Fruit fly (Drosophila melanogaster) whole organism, pupa: Measurements from ENCODE around the gene CG10098.
A peak's percentile ranks its signal among the peaks of the same experiment; 100 is the strongest.

Source experiments
- CG10348 ChIP-seq: fragments of 200-800 bp; sonication (Bioruptor generic); IDR thresholded peaks from 2 replicates; pipeline ENCODE4 v1.3.6; 2022; ENCODE audit warnings: missing biosample characterization, missing genetic modification characterization
- CG12605 ChIP-seq: fragments of 200-800 bp; sonication (Bioruptor generic); IDR thresholded peaks from 2 replicates; pipeline ENCODE4 v1.3.6; 2022; ENCODE audit warnings: missing biosample characterization, missing genetic modification characterization
- CG13204 ChIP-seq: fragments of 200-800 bp; sonication (Bioruptor generic); optimal IDR thresholded peaks from 2 replicates; lab custom pipeline; 2018; ENCODE audit warnings: missing biosample characterization, mild to moderate bottlenecking, missing genetic modification characterization, moderate library complexity
- CG14655 ChIP-seq: fragments of 200-800 bp; sonication (Bioruptor generic); optimal IDR thresholded peaks from 3 replicates; lab custom pipeline; 2017; ENCODE audit warnings: mild to moderate bottlenecking, missing biosample characterization, missing genetic modification reagents, missing genetic modification characterization
- CG15710 ChIP-seq: fragments of 200-800 bp; sonication (Bioruptor generic); optimal IDR thresholded peaks from 2 replicates; lab custom pipeline; 2018; ENCODE audit warnings: missing biosample characterization, mild to moderate bottlenecking, missing genetic modification characterization, moderate library complexity
- CG17806 ChIP-seq: fragments of 200-800 bp; sonication (Bioruptor generic); optimal IDR thresholded peaks from 2 replicates; lab custom pipeline; 2018; ENCODE audit warnings: missing biosample characterization, mild to moderate bottlenecking, missing genetic modification characterization, moderate library complexity
- CG32121 ChIP-seq: fragments of 200-800 bp; sonication (Bioruptor generic); IDR thresholded peaks from 2 replicates; pipeline ENCODE4 v1.3.6; 2022; ENCODE audit warnings: missing biosample characterization, missing genetic modification characterization
- CG34367 ChIP-seq: fragments of 200-800 bp; sonication (Bioruptor generic); optimal IDR thresholded peaks from 2 replicates; lab custom pipeline; 2018; ENCODE audit warnings: missing biosample characterization, mild to moderate bottlenecking, missing genetic modification characterization
- CG4496 ChIP-seq: fragments of 200-800 bp; sonication (Bioruptor generic); IDR thresholded peaks from 3 replicates; pipeline ENCODE4 v1.3.6; 2022; ENCODE audit warnings: missing biosample characterization, missing genetic modification characterization
- CG8159 ChIP-seq: fragments of 200-800 bp; sonication (Bioruptor generic); optimal IDR thresholded peaks from 3 replicates; lab custom pipeline; 2018; ENCODE audit warnings: missing biosample characterization, mild to moderate bottlenecking, missing genetic modification characterization, moderate library complexity
- CG8301 ChIP-seq: fragments of 200-800 bp; sonication (Bioruptor generic); optimal IDR thresholded peaks from 2 replicates; lab custom pipeline; 2018; ENCODE audit warnings: missing biosample characterization, mild to moderate bottlenecking, missing genetic modification characterization
- CG9948 ChIP-seq: fragments of 200-800 bp; sonication (Bioruptor generic); optimal IDR thresholded peaks from 2 replicates; lab custom pipeline; 2018; ENCODE audit warnings: missing biosample characterization, mild to moderate bottlenecking, missing genetic modification characterization, moderate library complexity
- D1 ChIP-seq: fragments of 200-800 bp; sonication (Bioruptor generic); optimal IDR thresholded peaks from 2 replicates; lab custom pipeline; 2018; ENCODE audit warnings: missing biosample characterization, mild to moderate bottlenecking, missing genetic modification characterization, moderate library complexity
- EcR ChIP-seq: fragments of 200-800 bp; sonication (Bioruptor generic); optimal IDR thresholded peaks from 3 replicates; lab custom pipeline; 2019; ENCODE audit warnings: missing biosample characterization, missing genetic modification characterization, mild to moderate bottlenecking, moderate library complexity, missing genetic modification reagents
- Ets98B ChIP-seq: fragments of 200-800 bp; sonication (Bioruptor generic); IDR thresholded peaks from 2 replicates; pipeline ENCODE4 v1.3.6; 2022; ENCODE audit warnings: missing biosample characterization, missing genetic modification characterization
- Pif1A ChIP-seq: fragments of 200-800 bp; sonication (Bioruptor generic); optimal IDR thresholded peaks from 3 replicates; lab custom pipeline; 2016; ENCODE audit warnings: missing biosample characterization, missing genetic modification characterization
- Pif1B ChIP-seq: fragments of 200-800 bp; sonication (Bioruptor generic); optimal IDR thresholded peaks from 3 replicates; lab custom pipeline; 2016; ENCODE audit warnings: missing biosample characterization, missing genetic modification characterization
- Snoo ChIP-seq: fragments of 200-800 bp; sonication (Bioruptor generic); optimal IDR thresholded peaks from 3 replicates; lab custom pipeline; 2017; ENCODE audit warnings: missing biosample characterization, mild to moderate bottlenecking, missing genetic modification characterization, inconsistent platforms
- fd96Ca ChIP-seq: fragments of 200-800 bp; sonication (Bioruptor generic); IDR thresholded peaks from 3 replicates; pipeline ENCODE4 v1.3.6; 2022; ENCODE audit warnings: missing biosample characterization, missing genetic modification characterization
- gl ChIP-seq: fragments of 200-800 bp; sonication (Bioruptor generic); optimal IDR thresholded peaks from 2 replicates; lab custom pipeline; 2018; ENCODE audit warnings: missing biosample characterization, mild to moderate bottlenecking, missing genetic modification characterization
- rn ChIP-seq: fragments of 200-800 bp; sonication (Bioruptor generic); IDR thresholded peaks from 2 replicates; pipeline ENCODE4 v1.3.6; 2022; ENCODE audit warnings: missing biosample characterization, missing genetic modification characterization

Gene CG10098

dm6 chr3R:7169927-7170326, 45.6 kb downstream of the CG10098 start:
- TF ChIP-seq fd96Ca (GFP tag; lab: Robert Waterston, UW) (no peak), rn (GFP tag; lab: Robert Waterston, UW) (no peak), CG13204 (no peak), CG17806 (tag; lab: Kevin White, UChicago) (no peak), EcR (GFP tag; lab: Kevin White, UChicago) (no peak), Ets98B (GFP tag; lab: Robert Waterston, UW) (no peak), CG8301 (tag; lab: Kevin White, UChicago) (no peak), D1 (tag; lab: Kevin White, UChicago) (no peak), CG9948 (tag; lab: Kevin White, UChicago) (no peak), Pif1B (GFP tag; lab: Kevin White, UChicago) (no peak), CG8159 (no peak), gl (tag; lab: Kevin White, UChicago) (no peak), CG10348 (no peak), CG34367 (no peak), CG12605 (GFP tag; lab: Robert Waterston, UW) (no peak), Snoo (no peak)

- TF ChIP-seq Snoo (peak; percentile 26), EcR (GFP tag; lab: Kevin White, UChicago) (peak; percentile 92), CG17806 (tag; lab: Kevin White, UChicago) (peak; percentile 85), Ets98B (GFP tag; lab: Robert Waterston, UW) (no peak), CG14655 (GFP tag; lab: Kevin White, UChicago) (peak; percentile 75), CG8159 (peak; percentile 86), CG15710 (peak; percentile 91), CG12605 (GFP tag; lab: Robert Waterston, UW) (no peak), Pif1B (GFP tag; lab: Kevin White, UChicago) (peak; percentile 62), CG8301 (tag; lab: Kevin White, UChicago) (peak; percentile 56), CG34367 (peak; percentile 80), gl (tag; lab: Kevin White, UChicago) (peak; percentile 48), D1 (tag; lab: Kevin White, UChicago) (peak; percentile 79), CG10348 (no peak), fd96Ca (GFP tag; lab: Robert Waterston, UW) (no peak), CG9948 (tag; lab: Kevin White, UChicago) (peak; percentile 85), Pif1A (GFP tag; lab: Kevin White, UChicago) (peak; percentile 75), CG4496 (peak; percentile 55; the same call in 1 of the 3 replicates), rn (GFP tag; lab: Robert Waterston, UW) (no peak), CG13204 (peak; percentile 42), CG32121 (no peak)
- TF ChIP-seq, all 21 proteins: peak for 15
These were observed 47.2 kb downstream of the CG10098 start for dm6 chr3R:7171384-7172099.

- TF ChIP-seq CG32121 (no peak), Pif1A (GFP tag; lab: Kevin White, UChicago) (no peak), CG4496 (0 out of 3 replicates have a peak, but pooled peaks have one; percentile 22), Snoo (no peak), EcR (GFP tag; lab: Kevin White, UChicago) (peak; percentile 75), CG10348 (no peak), CG8301 (tag; lab: Kevin White, UChicago) (no peak), fd96Ca (GFP tag; lab: Robert Waterston, UW) (no peak)
- TF ChIP-seq, all 21 proteins: peak for 2
These were observed 48.6 kb downstream of the CG10098 start for dm6 chr3R:7172978-7173377.

dm6 chr3R:7174755-7175154, 50.4 kb downstream of the CG10098 start:
- TF ChIP-seq rn (GFP tag; lab: Robert Waterston, UW): no peak
- peak; percentile 33 for TF ChIP-seq CG13204
- no peak for TF ChIP-seq CG17806 (tag; lab: Kevin White, UChicago)
- TF ChIP-seq EcR (GFP tag; lab: Kevin White, UChicago): peak; percentile 84
- no peak for TF ChIP-seq CG12605 (GFP tag; lab: Robert Waterston, UW)
- peak; percentile 43; the same call in 1 of the 3 replicates for TF ChIP-seq CG4496
- no peak for TF ChIP-seq CG8159
- no peak for TF ChIP-seq D1 (tag; lab: Kevin White, UChicago)
- TF ChIP-seq gl (tag; lab: Kevin White, UChicago): no peak
- no peak for TF ChIP-seq CG8301 (tag; lab: Kevin White, UChicago)
- no peak for TF ChIP-seq CG15710
- no peak for TF ChIP-seq Pif1B (GFP tag; lab: Kevin White, UChicago)
- TF ChIP-seq Pif1A (GFP tag; lab: Kevin White, UChicago): no peak
